Fruit fly (Drosophila melanogaster): ENCODE measurements around the gene CG8565.
A peak's percentile ranks its signal among the peaks of the same experiment; 100 is the strongest.

Gene CG8565

DNA sequence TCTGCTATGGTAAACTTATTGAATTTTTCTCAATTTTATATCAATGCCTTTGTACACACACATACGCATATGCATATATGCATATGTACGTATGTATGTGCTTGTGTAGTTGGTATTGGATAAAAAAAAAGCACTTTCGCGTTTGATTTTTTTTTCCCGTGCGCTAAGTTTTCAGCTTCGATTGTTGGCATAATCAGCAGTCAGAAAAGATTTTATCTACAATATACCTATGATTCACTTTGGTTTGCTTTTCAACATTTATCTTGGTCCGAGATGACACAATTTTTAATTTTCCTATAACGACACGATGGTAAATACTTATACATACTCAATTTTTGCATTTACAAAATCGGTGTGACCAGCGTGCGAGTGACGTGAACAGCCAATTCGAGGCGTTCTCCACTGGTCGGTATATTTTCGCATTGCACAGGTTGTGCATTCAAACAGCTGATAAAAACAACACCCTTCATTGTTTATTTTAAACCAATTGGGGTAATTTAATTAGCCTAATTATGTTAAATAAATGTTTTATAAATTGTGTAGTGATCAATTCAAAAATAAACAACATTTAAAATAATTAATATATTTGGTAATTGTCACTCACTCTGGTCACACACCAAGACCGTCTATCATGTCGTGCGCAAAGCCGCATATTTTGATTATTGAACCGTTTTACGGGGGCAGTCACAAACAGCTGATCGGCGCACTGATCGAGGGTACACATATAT lies 15.3 kb downstream of the CG8565 start, which contains the start of the genes UBL3 and CG15914 (continued):
- peak; percentile 37 for TF ChIP-seq lbe (GFP tag; optimal IDR thresholded peaks at IDR 0.05)
- no peak for TF ChIP-seq Deaf1 (tag; optimal IDR thresholded peaks at IDR 0.05)
- no peak for TF ChIP-seq pb (GFP tag; optimal IDR thresholded peaks at IDR 0.05)
- TF ChIP-seq CG7928 (GFP tag; optimal IDR thresholded peaks at IDR 0.05), result no peak
- TF ChIP-seq CG3995 (GFP tag; optimal IDR thresholded peaks at IDR 0.05), result no peak
- peak; percentile 30 for TF ChIP-seq sug (tag; optimal IDR thresholded peaks at IDR 0.05)
- TF ChIP-seq Dp (GFP tag; optimal IDR thresholded peaks at IDR 0.05), result peak; percentile 59
- TF ChIP-seq CG9437 (GFP tag; optimal IDR thresholded peaks at IDR 0.05), result no peak
- TF ChIP-seq Lim3 (GFP tag; IDR thresholded peaks at IDR 0.05), result no peak
- no peak for TF ChIP-seq en (GFP tag; optimal IDR thresholded peaks at IDR 0.05)
- TF ChIP-seq zfh1 (GFP tag; IDR thresholded peaks at IDR 0.05), result no peak
- peak in 1 of 3 experiments; percentile 13 for TF ChIP-seq Stat92E (GFP tag; optimal IDR thresholded peaks at IDR 0.05)
- no peak for TF ChIP-seq bsh (GFP tag; optimal IDR thresholded peaks at IDR 0.05)
- TF ChIP-seq Myb (GFP tag; optimal IDR thresholded peaks at IDR 0.05), result peak; percentile 10
- TF ChIP-seq Ets97D (GFP tag; optimal IDR thresholded peaks at IDR 0.05), result peak; percentile 13
- TF ChIP-seq CG16813 (GFP tag; IDR thresholded peaks at IDR 0.05; ENCODE audit: partially characterized antibody), result 0 out of 3 replicates have a peak, but pooled peaks have one; percentile 7
- TF ChIP-seq crc (GFP tag; optimal IDR thresholded peaks at IDR 0.05), result no peak
- TF ChIP-seq CHES-1-like (GFP tag; optimal IDR thresholded peaks at IDR 0.05), result no peak
- no peak for TF ChIP-seq kay (GFP tag; optimal IDR thresholded peaks at IDR 0.05)
- TF ChIP-seq CG2120 (GFP tag; optimal IDR thresholded peaks at IDR 0.05), result no peak
- TF ChIP-seq CG2712 (tag; optimal IDR thresholded peaks at IDR 0.05), result peak; percentile 41
- peak; percentile 57 for TF ChIP-seq phol (tag; optimal IDR thresholded peaks at IDR 0.05)
- no peak for TF ChIP-seq CG13775 (GFP tag; optimal IDR thresholded peaks at IDR 0.05)
- TF ChIP-seq CG3407 (GFP tag; optimal IDR thresholded peaks at IDR 0.05), result no peak
- no peak for TF ChIP-seq CG5245 (GFP tag; optimal IDR thresholded peaks at IDR 0.05)
- peak; percentile 53; the same call in 1 of the 2 replicates for TF ChIP-seq Scr (GFP tag; IDR thresholded peaks at IDR 0.05; ENCODE audit: partially characterized antibody)
- no peak for TF ChIP-seq Meics (GFP tag; optimal IDR thresholded peaks at IDR 0.05)
- no peak for TF ChIP-seq bigmax (GFP tag; optimal IDR thresholded peaks at IDR 0.05)
- TF ChIP-seq CG17829 (tag; optimal IDR thresholded peaks at IDR 0.05), result peak; percentile 36
- TF ChIP-seq bcd (GFP tag; optimal IDR thresholded peaks at IDR 0.05), result no peak
- TF ChIP-seq Lpt (GFP tag; optimal IDR thresholded peaks at IDR 0.05), result no peak
- no peak for TF ChIP-seq CG5180 (GFP tag; optimal IDR thresholded peaks at IDR 0.05)
- TF ChIP-seq hth (optimal IDR thresholded peaks at IDR 0.05), result no peak
- TF ChIP-seq CG15073 (GFP tag; optimal IDR thresholded peaks at IDR 0.05), result no peak
- no peak for TF ChIP-seq CG17802 (tag; optimal IDR thresholded peaks at IDR 0.05)
- TF ChIP-seq E2f2 (GFP tag; IDR thresholded peaks at IDR 0.05), result peak; percentile 60
- TF ChIP-seq so (GFP tag; IDR thresholded peaks at IDR 0.05), result no peak
- no peak for TF ChIP-seq ind (GFP tag; optimal IDR thresholded peaks at IDR 0.05)
- TF ChIP-seq CG9727 (GFP tag; optimal IDR thresholded peaks at IDR 0.05), result peak; percentile 39
- TF ChIP-seq CG18262 (tag; optimal IDR thresholded peaks at IDR 0.05), result no peak
- no peak for TF ChIP-seq Dip2 (GFP tag; IDR thresholded peaks at IDR 0.05)
- TF ChIP-seq tll (GFP tag; optimal IDR thresholded peaks at IDR 0.05), result no peak
- peak; percentile 34 for TF ChIP-seq CG10267 (tag; optimal IDR thresholded peaks at IDR 0.05)
- no peak for TF ChIP-seq pnt (GFP tag; optimal IDR thresholded peaks at IDR 0.05)
- no peak for TF ChIP-seq sisA (GFP tag; IDR thresholded peaks at IDR 0.05)
- no peak for TF ChIP-seq pita (GFP tag; optimal IDR thresholded peaks at IDR 0.05)
- TF ChIP-seq CG4820 (GFP tag; optimal IDR thresholded peaks at IDR 0.05), result no peak
- TF ChIP-seq CG6254 (GFP tag; optimal IDR thresholded peaks at IDR 0.05), result no peak
- peak; percentile 24 for TF ChIP-seq Max (GFP tag; optimal IDR thresholded peaks at IDR 0.05)
- TF ChIP-seq CG30020 (tag; optimal IDR thresholded peaks at IDR 0.05), result peak; percentile 82

Data from whole organism, embryonic.